Fruit fly (Drosophila melanogaster) S2 (cell line): Measurements from ENCODE around the gene Or67d.

Source experiments
- CG8478 ChIP-seq: fragments of >200 bp; optimal IDR thresholded peaks from 2 replicates; lab custom pipeline; 2018
- CTCF ChIP-seq, 2 experiments: fragments of >200 bp; optimal IDR thresholded peaks; 2 replicates each; lab custom pipeline; 2018

- TF ChIP-seq CG8478 (no peak), CTCF (optimal IDR thresholded peaks at IDR 0.05; lab: Kevin White, UChicago) (no peak)
Measured at dm6 chr3L:10309494-10309893, 36.5 kb downstream of the Or67d start.
